Worm (Caenorhabditis elegans) whole organism, L4 larva: ENCODE measurements around the gene gpa-10.

Experiments used
- D1046.2 ChIP-seq: fragments of 200-800 bp; sonication (Bioruptor generic); IDR thresholded peaks from 2 replicates; pipeline ENCODE4 v1.3.6; 2022; ENCODE audit warnings: missing genetic modification characterization, missing compliant biosample characterization
- F10B5.3 ChIP-seq: sonication (generic microtip); optimal IDR thresholded peaks from 2 replicates; lab custom pipeline; 2016; ENCODE audit warnings: mild to moderate bottlenecking, missing genetic modification characterization, missing compliant biosample characterization
- F49E8.2 ChIP-seq: sonication (generic microtip); optimal IDR thresholded peaks from 2 replicates; lab custom pipeline; 2016; ENCODE audit warnings: missing compliant biosample characterization, mild to moderate bottlenecking, missing genetic modification characterization, borderline replicate concordance
- Y75B8A.6 ChIP-seq: fragments of 200-800 bp; sonication (Bioruptor generic); IDR thresholded peaks from 2 replicates; pipeline ENCODE4 v1.3.6; 2022; ENCODE audit warnings: missing genetic modification reagents, missing genetic modification characterization, missing compliant biosample characterization
- ama-1 ChIP-seq: fragments of 150-350 bp; optimal IDR thresholded peaks from 2 replicates; lab custom pipeline; 2014; ENCODE audit warnings: inconsistent platforms, mixed read lengths
- ceh-32 ChIP-seq: sonication (generic microtip); optimal IDR thresholded peaks from 2 replicates; lab custom pipeline; 2016; ENCODE audit warnings: mild to moderate bottlenecking, missing genetic modification characterization, missing compliant biosample characterization; ENCODE audit not compliant: poor library complexity
- ceh-82 ChIP-seq: sonication (generic microtip); optimal IDR thresholded peaks from 2 replicates; lab custom pipeline; 2017; ENCODE audit warnings: missing biosample characterization, missing genetic modification characterization
- daf-12 ChIP-seq: fragments of 150-350 bp; optimal IDR thresholded peaks from 2 replicates; lab custom pipeline; 2014; ENCODE audit warnings: missing biosample characterization, missing genetic modification reagents, missing genetic modification characterization
- daf-8 ChIP-seq: fragments of 200-800 bp; sonication (Bioruptor generic); IDR thresholded peaks from 2 replicates; pipeline ENCODE4 v1.3.6; 2022; ENCODE audit warnings: missing genetic modification characterization, missing compliant biosample characterization
- duxl-1 ChIP-seq: sonication (generic microtip); optimal IDR thresholded peaks from 2 replicates; lab custom pipeline; 2016; ENCODE audit warnings: mild to moderate bottlenecking, missing genetic modification characterization, moderate library complexity, missing compliant biosample characterization; ENCODE audit not compliant: poor library complexity
- egl-27 ChIP-seq: sonication (generic microtip); optimal IDR thresholded peaks from 3 replicates; lab custom pipeline; 2017; ENCODE audit warnings: missing biosample characterization, missing genetic modification reagents, missing genetic modification characterization
- hif-1 ChIP-seq, 2 experiments: sonication (generic microtip); optimal IDR thresholded peaks; 2 replicates each; lab custom pipeline; 2016 to 2017; ENCODE audit warnings: missing compliant biosample characterization in 2 of 2, missing genetic modification characterization in 2 of 2, missing genetic modification reagents in 2 of 2, missing genotype in 2 of 2, mild to moderate bottlenecking in 1 of 2
- hmg-1.1 ChIP-seq: fragments of 200-800 bp; sonication (Bioruptor generic); IDR thresholded peaks from 2 replicates; pipeline ENCODE4 v1.3.6; 2022; ENCODE audit warnings: missing genetic modification reagents, missing genetic modification characterization, missing compliant biosample characterization
- lin-15B ChIP-seq: fragments of 150-350 bp; sonication (generic microtip); optimal IDR thresholded peaks from 3 replicates; lab custom pipeline; 2014; ENCODE audit warnings: missing biosample characterization, missing genetic modification characterization
- lin-29 ChIP-seq: fragments of 200-800 bp; sonication (Bioruptor generic); IDR thresholded peaks from 2 replicates; pipeline ENCODE4 v1.3.6; 2022; ENCODE audit warnings: missing genetic modification reagents, missing genetic modification characterization, missing compliant biosample characterization
- lsy-2 ChIP-seq, 2 experiments: fragments of 150-350 bp in 1 of 2; sonication (generic microtip) in 1 of 2; optimal IDR thresholded peaks; 2 replicates each; lab custom pipeline; 2014 to 2017; ENCODE audit warnings: missing biosample characterization in 2 of 2, missing genetic modification characterization in 2 of 2
- mdt-29 ChIP-seq: fragments of 200-800 bp; sonication (Bioruptor generic); IDR thresholded peaks from 2 replicates; pipeline ENCODE4 v1.3.6; 2022; ENCODE audit warnings: missing genetic modification reagents, missing genetic modification characterization, missing compliant biosample characterization
- mep-1 ChIP-seq: fragments of 150-350 bp; sonication (generic microtip); optimal IDR thresholded peaks from 3 replicates; lab custom pipeline; 2014; ENCODE audit warnings: missing biosample characterization, missing genetic modification characterization
- nhr-102 ChIP-seq: sonication (generic microtip); optimal IDR thresholded peaks from 2 replicates; lab custom pipeline; 2016; ENCODE audit warnings: mild to moderate bottlenecking, missing genetic modification characterization, moderate library complexity, missing compliant biosample characterization
- nhr-237 ChIP-seq: sonication (generic microtip); optimal IDR thresholded peaks from 2 replicates; lab custom pipeline; 2017; ENCODE audit warnings: missing biosample characterization, missing genetic modification characterization
- nhr-28 ChIP-seq: fragments of 150-350 bp; optimal IDR thresholded peaks from 2 replicates; lab custom pipeline; 2014; ENCODE audit warnings: missing biosample characterization, missing genetic modification characterization
- nhr-41 ChIP-seq: fragments of 200-800 bp; sonication (Bioruptor generic); IDR thresholded peaks from 2 replicates; pipeline ENCODE4 v1.3.6; 2022; ENCODE audit warnings: missing genetic modification reagents, missing genetic modification characterization, missing compliant biosample characterization
- nhr-48 ChIP-seq: sonication (generic microtip); optimal IDR thresholded peaks from 2 replicates; lab custom pipeline; 2016; ENCODE audit warnings: mild to moderate bottlenecking, missing genetic modification characterization, missing compliant biosample characterization
- nhr-6 ChIP-seq: fragments of 150-350 bp; optimal IDR thresholded peaks from 2 replicates; lab custom pipeline; 2014; ENCODE audit warnings: missing biosample characterization, missing genetic modification characterization
- pha-4 ChIP-seq, 2 experiments: fragments of 150-350 bp in 1 of 2; fragments of 200-800 bp in 1 of 2; sonication (Bioruptor generic) in 1 of 2; IDR thresholded peaks in 1 of 2; optimal IDR thresholded peaks in 1 of 2; 2 replicates each; pipeline versions ENCODE4 v1.3.6 to Lab custom; 2014 to 2022; ENCODE audit warnings: missing genetic modification characterization in 2 of 2, missing genetic modification reagents in 2 of 2, missing biosample characterization in 1 of 2, missing compliant biosample characterization in 1 of 2
- php-3 ChIP-seq: fragments of 200-800 bp; sonication (Bioruptor generic); IDR thresholded peaks from 2 replicates; pipeline ENCODE4 v1.3.6; 2022; ENCODE audit warnings: missing genetic modification reagents, missing genetic modification characterization, missing compliant biosample characterization
- skn-1 ChIP-seq: fragments of 150-350 bp; optimal IDR thresholded peaks from 2 replicates; lab custom pipeline; 2014; ENCODE audit warnings: missing biosample characterization, missing genetic modification characterization
- snpc-1.2 ChIP-seq: fragments of 200-800 bp; sonication (Bioruptor generic); IDR thresholded peaks from 2 replicates; pipeline ENCODE4 v1.3.6; 2022; ENCODE audit warnings: missing genetic modification reagents, missing genetic modification characterization, missing compliant biosample characterization
- spr-3 ChIP-seq: fragments of 200-800 bp; sonication (Bioruptor generic); optimal IDR thresholded peaks from 2 replicates; lab custom pipeline; 2018; ENCODE audit warnings: mild to moderate bottlenecking, missing genetic modification characterization, missing compliant biosample characterization
- tag-97 ChIP-seq: fragments of 200-800 bp; sonication (Bioruptor generic); IDR thresholded peaks from 2 replicates; pipeline ENCODE4 v1.3.6; 2022; ENCODE audit warnings: missing genetic modification characterization, missing compliant biosample characterization
- tra-1 ChIP-seq: fragments of 200-800 bp; sonication (Bioruptor generic); IDR thresholded peaks from 2 replicates; pipeline ENCODE4 v1.3.6; 2022; ENCODE audit warnings: missing genetic modification reagents, missing genetic modification characterization, missing compliant biosample characterization
- unc-62 ChIP-seq, 3 experiments: fragments of 150-350 bp in 1 of 3; sonication (generic microtip); optimal IDR thresholded peaks in 2 of 3; peaks in 1 of 3; 1 replicate in 1 of 3; 2 replicates in 2 of 3; lab custom pipeline; 2014 to 2017; ENCODE audit warnings: missing biosample characterization in 3 of 3, missing genetic modification characterization in 3 of 3, missing genetic modification reagents in 3 of 3, missing genotype in 1 of 3
- vab-7 ChIP-seq: fragments of 200-800 bp; sonication (Bioruptor generic); IDR thresholded peaks from 2 replicates; pipeline ENCODE4 v1.3.6; 2022; ENCODE audit warnings: missing genetic modification reagents, missing genetic modification characterization, missing compliant biosample characterization
- zfp-3 ChIP-seq: fragments of 200-800 bp; sonication (Bioruptor generic); conservative IDR thresholded peaks from 2 replicates; pipeline ENCODE4 v1.3.6; 2022; ENCODE audit warnings: missing genetic modification reagents, missing genetic modification characterization, missing compliant biosample characterization
- zip-2 ChIP-seq: fragments of 150-350 bp; optimal IDR thresholded peaks from 2 replicates; lab custom pipeline; 2014; ENCODE audit warnings: missing biosample characterization, missing genetic modification characterization
- ztf-7 ChIP-seq: fragments of 150-350 bp; optimal IDR thresholded peaks from 2 replicates; lab custom pipeline; 2014; ENCODE audit warnings: missing biosample characterization, missing genetic modification characterization

The gpa-10 gene

ce11 chrV:6821509-6821908, 33.1 kb downstream of the gpa-10 start, which contains the start of gene T15B7.8:
TSS of gene T15B7.8 (plus strand) at chrV:6821809.
- TF ChIP-seq nhr-41 (GFP tag; lab: Robert Waterston, UW) (no peak), daf-8 (GFP tag; lab: Robert Waterston, UW) (no peak), nhr-237 (tag; lab: Kevin White, UChicago) (no peak), mdt-29 (GFP tag; lab: Robert Waterston, UW) (no peak), hif-1 (tag; optimal IDR thresholded peaks at IDR 0.05; lab: Kevin White, UChicago) (no peak), zip-2 (no peak), tra-1 (no peak), duxl-1 (tag; lab: Kevin White, UChicago) (no peak), snpc-1.2 (GFP tag; lab: Robert Waterston, UW) (no peak), ceh-82 (tag; lab: Kevin White, UChicago) (no peak)

ce11 chrV:6819812-6820211, 34.8 kb downstream of the gpa-10 start, which contains the start of gene dmsr-13:
TSS of gene dmsr-13 (minus strand) at chrV:6819912.
- TF ChIP-seq mep-1 (tag; lab: Kevin White, UChicago) = no peak
- no peak for TF ChIP-seq spr-3
- TF ChIP-seq lin-15B (tag; lab: Kevin White, UChicago) = no peak
- TF ChIP-seq ceh-32 (tag; lab: Kevin White, UChicago) = no peak
- TF ChIP-seq nhr-102 (tag; lab: Kevin White, UChicago) = no peak
- TF ChIP-seq F49E8.2 (tag; lab: Kevin White, UChicago) = no peak
- no peak for TF ChIP-seq hmg-1.1 (GFP tag; lab: Robert Waterston, UW)
- no peak for TF ChIP-seq zfp-3 (GFP tag; lab: Robert Waterston, UW)
- no peak for TF ChIP-seq lsy-2 (tag; optimal IDR thresholded peaks at IDR 0.05; lab: Kevin White, UChicago)
- no peak for TF ChIP-seq mdt-29 (GFP tag; lab: Robert Waterston, UW)
- TF ChIP-seq daf-12 = no peak
- no peak for TF ChIP-seq tag-97 (GFP tag; lab: Robert Waterston, UW)
- no peak for TF ChIP-seq pha-4 (GFP tag; IDR thresholded peaks at IDR 0.05; lab: Robert Waterston, UW)
- no peak for TF ChIP-seq pha-4 (tag; optimal IDR thresholded peaks at IDR 0.05; lab: Kevin White, UChicago)
- TF ChIP-seq php-3 (GFP tag; lab: Robert Waterston, UW) = no peak
- TF ChIP-seq, all 104 proteins: peak for 0

- no peak for TF ChIP-seq ztf-7 (tag; lab: Kevin White, UChicago)
- no peak for TF ChIP-seq vab-7
- TF ChIP-seq lin-29 (GFP tag; lab: Robert Waterston, UW) = no peak
- no peak for TF ChIP-seq D1046.2 (GFP tag; lab: Robert Waterston, UW)
- TF ChIP-seq Y75B8A.6 = no peak
- no peak for TF ChIP-seq nhr-6 (tag; lab: Kevin White, UChicago)
- no peak for TF ChIP-seq F10B5.3 (tag; lab: Kevin White, UChicago)
- TF ChIP-seq egl-27 (tag; lab: Kevin White, UChicago) = no peak
- no peak for TF ChIP-seq ama-1 (lab: Kevin White, UChicago)
- no peak for TF ChIP-seq unc-62 (GFP tag; optimal IDR thresholded peaks at IDR 0.05 in 1 of 2; lab: Kevin White, UChicago)
- no peak for TF ChIP-seq unc-62 (tag; optimal IDR thresholded peaks at IDR 0.05; lab: Kevin White, UChicago)
- TF ChIP-seq nhr-48 = no peak
- TF ChIP-seq tra-1 = no peak
- TF ChIP-seq skn-1 (tag; lab: Kevin White, UChicago) = no peak
- TF ChIP-seq nhr-28 (tag; lab: Kevin White, UChicago) = no peak
Observed at ce11 chrV:6817184-6817583, 37.4 kb downstream of the gpa-10 start, which contains the start of gene dmsr-14. TSS of gene dmsr-14 (minus strand) at chrV:6817284.
